Fruit fly (Drosophila melanogaster) whole organism, embryonic: ENCODE data around the gene Trs23.
A peak's percentile ranks its signal among the peaks of the same experiment; 100 is the strongest.

ENCODE experiments used
- Awh ChIP-seq: fragments of 200-800 bp; sonication (Bioruptor generic); IDR thresholded peaks from 2 replicates; pipeline ENCODE4, ENCODE4 v1.3.6; 2022; ENCODE audit warnings: missing biosample characterization, missing genetic modification characterization
- BEAF-32 ChIP-seq: fragments of 200-800 bp; sonication (Bioruptor generic); optimal IDR thresholded peaks from 3 replicates; lab custom pipeline; 2017; ENCODE audit warnings: missing biosample characterization, missing genetic modification characterization, mild to moderate bottlenecking, moderate library complexity, missing genetic modification reagents
- Blimp-1 ChIP-seq: fragments of 200-800 bp; sonication (Bioruptor generic); optimal IDR thresholded peaks from 3 replicates; lab custom pipeline; 2018; ENCODE audit warnings: missing biosample characterization, missing genetic modification characterization, mild to moderate bottlenecking, moderate library complexity, missing genetic modification reagents
- Bteb2 ChIP-seq: fragments of 200-800 bp; sonication (Bioruptor generic); optimal IDR thresholded peaks from 2 replicates; lab custom pipeline; 2016; ENCODE audit warnings: missing biosample characterization, missing genetic modification characterization
- CG10462 ChIP-seq: fragments of 200-800 bp; sonication (Bioruptor generic); optimal IDR thresholded peaks from 2 replicates; lab custom pipeline; 2016; ENCODE audit warnings: missing biosample characterization, missing genetic modification characterization
- CG11504 ChIP-seq: fragments of 200-800 bp; sonication (Bioruptor generic); optimal IDR thresholded peaks from 3 replicates; lab custom pipeline; 2019; ENCODE audit warnings: missing biosample characterization, mild to moderate bottlenecking, missing genetic modification characterization, moderate library complexity
- CG12236 ChIP-seq: fragments of 200-800 bp; sonication (Bioruptor generic); optimal IDR thresholded peaks from 2 replicates; lab custom pipeline; 2016; ENCODE audit warnings: missing biosample characterization, missing genetic modification characterization
- CG13296 ChIP-seq: fragments of 200-800 bp; sonication (Bioruptor generic); optimal IDR thresholded peaks from 3 replicates; lab custom pipeline; 2018; ENCODE audit warnings: missing biosample characterization, mild to moderate bottlenecking, missing genetic modification characterization
- CG13894 ChIP-seq: fragments of 200-800 bp; sonication (Bioruptor generic); optimal IDR thresholded peaks from 3 replicates; lab custom pipeline; 2018; ENCODE audit warnings: missing biosample characterization, mild to moderate bottlenecking, missing genetic modification characterization, moderate library complexity
- CG16815 ChIP-seq: fragments of 200-800 bp; sonication (Bioruptor generic); optimal IDR thresholded peaks from 3 replicates; lab custom pipeline; 2017; ENCODE audit warnings: missing biosample characterization, mild to moderate bottlenecking, missing genetic modification characterization
- CG30431 ChIP-seq: fragments of 200-800 bp; sonication (Bioruptor generic); optimal IDR thresholded peaks from 2 replicates; lab custom pipeline; 2017; ENCODE audit warnings: missing biosample characterization, missing genetic modification characterization
- CG3407 ChIP-seq: fragments of 200-800 bp; sonication (Bioruptor generic); optimal IDR thresholded peaks from 2 replicates; lab custom pipeline; 2018; ENCODE audit warnings: missing biosample characterization, mild to moderate bottlenecking, missing genetic modification characterization
- CG34422 ChIP-seq: fragments of 200-800 bp; sonication (Bioruptor generic); IDR thresholded peaks from 3 replicates; pipeline ENCODE4 v1.3.6; 2022; ENCODE audit warnings: missing biosample characterization, missing genetic modification characterization
- CG42726 ChIP-seq: fragments of 200-800 bp; sonication (Bioruptor generic); IDR thresholded peaks from 2 replicates; pipeline ENCODE4 v1.3.6; 2022; ENCODE audit warnings: missing biosample characterization, missing genetic modification characterization; ENCODE audit not compliant: partially characterized antibody
- CG4360 ChIP-seq: fragments of 200-800 bp; sonication (Bioruptor generic); IDR thresholded peaks from 2 replicates; pipeline ENCODE4 v1.3.6; 2022; ENCODE audit warnings: missing biosample characterization, missing genetic modification characterization
- CG6272 ChIP-seq: fragments of 200-800 bp; sonication (Bioruptor generic); IDR thresholded peaks from 2 replicates; pipeline ENCODE4 v1.3.6; 2022; ENCODE audit warnings: missing biosample characterization, missing genetic modification characterization
- CG7745 ChIP-seq: fragments of 200-800 bp; sonication (Bioruptor generic); optimal IDR thresholded peaks from 2 replicates; lab custom pipeline; 2018; ENCODE audit warnings: missing biosample characterization, mild to moderate bottlenecking, missing genetic modification characterization, moderate library complexity
- CG7786 ChIP-seq: fragments of 200-800 bp; sonication (Bioruptor generic); optimal IDR thresholded peaks from 2 replicates; lab custom pipeline; 2016; ENCODE audit warnings: missing biosample characterization, missing genetic modification characterization
- CG7928 ChIP-seq: fragments of 200-800 bp; sonication (Bioruptor generic); optimal IDR thresholded peaks from 2 replicates; lab custom pipeline; 2017; ENCODE audit warnings: missing biosample characterization, mild to moderate bottlenecking, missing genetic modification characterization
- CrebB ChIP-seq: fragments of 200-800 bp; sonication (Bioruptor generic); optimal IDR thresholded peaks from 3 replicates; lab custom pipeline; 2018; ENCODE audit warnings: missing biosample characterization, mild to moderate bottlenecking, missing genetic modification characterization
- D19B ChIP-seq: fragments of 200-800 bp; sonication (Bioruptor generic); optimal IDR thresholded peaks from 2 replicates; lab custom pipeline; 2017; ENCODE audit warnings: missing biosample characterization, mild to moderate bottlenecking, missing genetic modification characterization
- Dfd ChIP-seq, 2 experiments: fragments of >200 bp; optimal IDR thresholded peaks; 2 replicates each; lab custom pipeline; 2017; ENCODE audit warnings: missing biosample characterization in 2 of 2, missing genetic modification characterization in 2 of 2
- Dref ChIP-seq: fragments of 200-800 bp; sonication (Bioruptor generic); IDR thresholded peaks from 2 replicates; pipeline ENCODE4 v1.3.6; 2022; ENCODE audit warnings: missing biosample characterization, missing genetic modification characterization
- ERR ChIP-seq: fragments of 200-800 bp; sonication (Bioruptor generic); optimal IDR thresholded peaks from 2 replicates; lab custom pipeline; 2016; ENCODE audit warnings: missing biosample characterization, missing genetic modification characterization
- HHEX ChIP-seq: fragments of 200-800 bp; sonication (Bioruptor generic); optimal IDR thresholded peaks from 3 replicates; lab custom pipeline; 2017; ENCODE audit warnings: missing biosample characterization, mild to moderate bottlenecking, missing genetic modification characterization, missing genetic modification reagents
- MBD-R2 ChIP-seq: fragments of 200-800 bp; sonication (Bioruptor generic); IDR thresholded peaks from 2 replicates; pipeline ENCODE4 v1.3.6; 2022; ENCODE audit warnings: missing biosample characterization, missing genetic modification characterization
- Mes4 ChIP-seq: fragments of 200-800 bp; sonication (Bioruptor generic); optimal IDR thresholded peaks from 2 replicates; lab custom pipeline; 2016; ENCODE audit warnings: missing biosample characterization, missing genetic modification characterization
- Opbp ChIP-seq: fragments of 200-800 bp; sonication (Bioruptor generic); IDR thresholded peaks from 3 replicates; pipeline ENCODE4 v1.3.6; 2022; ENCODE audit warnings: missing biosample characterization, missing genetic modification characterization; ENCODE audit not compliant: partially characterized antibody
- Poxn ChIP-seq: fragments of 200-800 bp; sonication (Bioruptor generic); IDR thresholded peaks from 2 replicates; pipeline ENCODE4 v1.3.6; 2022; ENCODE audit warnings: missing biosample characterization, missing genetic modification characterization
- Taf1 ChIP-seq: fragments of 200-800 bp; sonication (Bioruptor generic); IDR thresholded peaks from 2 replicates; pipeline ENCODE4 v1.3.6; 2022; ENCODE audit warnings: missing biosample characterization, missing genetic modification characterization
- amos ChIP-seq: fragments of 200-800 bp; sonication (Bioruptor generic); IDR thresholded peaks from 2 replicates; pipeline ENCODE4 v1.3.6; 2022; ENCODE audit warnings: missing biosample characterization, missing genetic modification characterization; ENCODE audit not compliant: partially characterized antibody
- aop ChIP-seq: fragments of 200-800 bp; sonication (Bioruptor generic); IDR thresholded peaks from 2 replicates; pipeline ENCODE4 v1.3.6; 2022; ENCODE audit warnings: missing biosample characterization, missing genetic modification characterization
- bowl ChIP-seq: fragments of 200-800 bp; sonication (Bioruptor generic); IDR thresholded peaks from 2 replicates; pipeline ENCODE4 v1.3.6; 2022; ENCODE audit warnings: missing biosample characterization, missing genetic modification characterization
- cas ChIP-seq: fragments of 200-800 bp; sonication (Bioruptor generic); IDR thresholded peaks from 2 replicates; pipeline ENCODE4 v1.3.6; 2022; ENCODE audit warnings: missing biosample characterization, missing genetic modification characterization
- danr ChIP-seq: fragments of 200-800 bp; sonication (Bioruptor generic); IDR thresholded peaks from 2 replicates; pipeline ENCODE4 v1.3.6; 2022; ENCODE audit warnings: missing biosample characterization, missing genetic modification characterization
- dati ChIP-seq: fragments of 200-800 bp; sonication (Bioruptor generic); IDR thresholded peaks from 2 replicates; pipeline ENCODE4 v1.3.6; 2022; ENCODE audit warnings: missing biosample characterization, missing genetic modification characterization
- dm ChIP-seq: fragments of 200-800 bp; sonication (Bioruptor generic); optimal IDR thresholded peaks from 3 replicates; lab custom pipeline; 2016; ENCODE audit warnings: missing biosample characterization, missing genetic modification characterization
- dmrt11E ChIP-seq: fragments of 200-800 bp; sonication (Bioruptor generic); optimal IDR thresholded peaks from 3 replicates; lab custom pipeline; 2018; ENCODE audit warnings: missing biosample characterization, mild to moderate bottlenecking, missing genetic modification characterization, moderate library complexity
- hth ChIP-seq: fragments of >200 bp; optimal IDR thresholded peaks from 2 replicates; lab custom pipeline; 2017; ENCODE audit warnings: inconsistent platforms
- inv ChIP-seq: fragments of 200-800 bp; sonication (Bioruptor generic); IDR thresholded peaks from 2 replicates; pipeline ENCODE4 v1.3.6; 2022; ENCODE audit warnings: missing biosample characterization, missing genetic modification characterization; ENCODE audit not compliant: partially characterized antibody
- kah ChIP-seq: fragments of 200-800 bp; sonication (Bioruptor generic); optimal IDR thresholded peaks from 2 replicates; lab custom pipeline; 2018; ENCODE audit warnings: missing biosample characterization, mild to moderate bottlenecking, missing genetic modification characterization
- lbe ChIP-seq: fragments of 200-800 bp; sonication (Bioruptor generic); optimal IDR thresholded peaks from 2 replicates; lab custom pipeline; 2016; ENCODE audit warnings: missing biosample characterization, mild to moderate bottlenecking, missing genetic modification characterization
- odd ChIP-seq: fragments of 200-800 bp; sonication (Bioruptor generic); optimal IDR thresholded peaks from 2 replicates; lab custom pipeline; 2017; ENCODE audit warnings: missing biosample characterization, mild to moderate bottlenecking, missing genetic modification characterization
- sob ChIP-seq: fragments of 200-800 bp; sonication (Bioruptor generic); IDR thresholded peaks from 2 replicates; pipeline ENCODE4 v1.3.6; 2022; ENCODE audit warnings: missing biosample characterization, missing genetic modification characterization
- sqz ChIP-seq: fragments of 200-800 bp; sonication (Bioruptor generic); optimal IDR thresholded peaks from 3 replicates; lab custom pipeline; 2018; ENCODE audit warnings: missing biosample characterization, mild to moderate bottlenecking, missing genetic modification characterization
- tna ChIP-seq: fragments of 200-800 bp; sonication (Bioruptor generic); IDR thresholded peaks from 2 replicates; pipeline ENCODE4 v1.3.6; 2022; ENCODE audit warnings: missing biosample characterization, missing genetic modification characterization; ENCODE audit not compliant: partially characterized antibody
- unpg ChIP-seq: fragments of 200-800 bp; sonication (Bioruptor generic); optimal IDR thresholded peaks from 3 replicates; lab custom pipeline; 2018; ENCODE audit warnings: missing biosample characterization, mild to moderate bottlenecking, missing genetic modification characterization, moderate library complexity
- zen ChIP-seq: fragments of 200-800 bp; sonication (Bioruptor generic); optimal IDR thresholded peaks from 3 replicates; lab custom pipeline; 2018; ENCODE audit warnings: missing biosample characterization, mild to moderate bottlenecking, missing genetic modification characterization, moderate library complexity
- zf30C ChIP-seq: fragments of 200-800 bp; sonication (Bioruptor generic); optimal IDR thresholded peaks from 3 replicates; lab custom pipeline; 2018; ENCODE audit warnings: missing biosample characterization, mild to moderate bottlenecking, missing genetic modification characterization
- zfh2 ChIP-seq: fragments of 200-800 bp; sonication (Bioruptor generic); optimal IDR thresholded peaks from 2 replicates; lab custom pipeline; 2016; ENCODE audit warnings: missing biosample characterization, missing genetic modification characterization

Gene Trs23

DNA sequence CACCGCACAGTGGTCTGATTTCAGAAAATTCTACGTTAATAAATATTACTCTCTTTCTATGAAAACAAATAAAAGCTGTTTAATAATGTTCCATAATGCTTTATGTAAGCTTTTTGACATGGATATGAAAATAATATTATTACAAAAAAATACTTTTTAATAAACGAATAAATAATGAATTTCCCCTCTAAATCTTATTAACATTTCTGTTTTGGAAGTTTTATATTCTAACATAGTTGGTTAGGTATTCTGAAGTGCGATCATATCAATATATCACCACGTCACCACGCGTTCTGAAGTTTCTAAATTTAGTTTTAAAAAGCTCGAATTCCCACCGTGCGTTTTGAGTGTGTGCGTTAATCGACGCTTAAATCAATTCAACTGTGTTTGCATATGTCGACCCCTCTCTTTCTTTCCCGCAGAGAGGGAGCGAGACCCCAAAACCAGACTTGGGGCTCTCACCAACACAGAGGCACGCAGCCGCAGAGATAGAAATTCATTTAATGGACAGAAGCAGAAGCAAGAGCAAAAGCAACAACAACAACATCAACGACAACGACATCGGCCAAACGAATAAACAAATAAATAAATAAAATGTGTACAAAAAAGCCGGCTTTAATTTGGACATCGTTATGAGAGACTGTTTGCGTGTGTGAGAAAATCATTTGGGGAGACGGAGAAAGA, 5.4 kb downstream of the Trs23 start (continued):
- TF ChIP-seq zfh2 (GFP tag; lab: Kevin White, UChicago): peak; percentile 24
- peak; percentile 84 for TF ChIP-seq CG4360
- TF ChIP-seq dmrt11E (tag; lab: Kevin White, UChicago): peak; percentile 83
- peak; percentile 0 for TF ChIP-seq CG7745 (tag; lab: Kevin White, UChicago)
- TF ChIP-seq zen: peak; percentile 55
- TF ChIP-seq CG7786: peak; percentile 26
- no peak for TF ChIP-seq zf30C (GFP tag; lab: Kevin White, UChicago)
- no peak for TF ChIP-seq cas (GFP tag; lab: Robert Waterston, UW)
- TF ChIP-seq lbe (GFP tag; lab: Kevin White, UChicago): peak; percentile 73
- TF ChIP-seq unpg (GFP tag; lab: Kevin White, UChicago): peak; percentile 82
- peak; percentile 56 for TF ChIP-seq Mes4 (GFP tag; lab: Kevin White, UChicago)
- TF ChIP-seq CG16815 (GFP tag; lab: Kevin White, UChicago): peak; percentile 78
- peak; percentile 54 for TF ChIP-seq Bteb2
- peak; percentile 14 for TF ChIP-seq ERR (GFP tag; lab: Kevin White, UChicago)
- TF ChIP-seq danr (GFP tag; lab: Robert Waterston, UW): peak; percentile 29; the same call in 1 of the 2 replicates
- no peak for TF ChIP-seq Poxn
- TF ChIP-seq CG11504 (tag; lab: Kevin White, UChicago): peak; percentile 93
- TF ChIP-seq bowl (GFP tag; lab: Robert Waterston, UW): no peak
- TF ChIP-seq CG6272: peak; percentile 32; the same call in 1 of the 2 replicates
- TF ChIP-seq D19B: peak; percentile 89
- no peak for TF ChIP-seq dm
- TF ChIP-seq Opbp (GFP tag; lab: Robert Waterston, UW): no peak
- peak; percentile 52 for TF ChIP-seq CG13894
- peak; percentile 66 for TF ChIP-seq CG7928 (GFP tag; lab: Kevin White, UChicago)
- peak; percentile 65 for TF ChIP-seq sob
- peak; percentile 3 for TF ChIP-seq CG12236 (GFP tag; lab: Kevin White, UChicago)
- peak; percentile 76 for TF ChIP-seq sqz (GFP tag; lab: Kevin White, UChicago)
- no peak; the same call in 1 of the 2 replicates for TF ChIP-seq Taf1 (GFP tag; lab: Robert Waterston, UW)
- TF ChIP-seq dati: no peak
- 0 out of 2 replicates have a peak, but pooled peaks have one; percentile 6 for TF ChIP-seq Awh (GFP tag; lab: Robert Waterston, UW)
- TF ChIP-seq CrebB (tag; lab: Kevin White, UChicago): peak; percentile 70
- TF ChIP-seq hth (lab: Kevin White, UChicago): no peak
- TF ChIP-seq aop: no peak
- no peak for TF ChIP-seq inv (GFP tag; lab: Robert Waterston, UW)
- TF ChIP-seq kah (GFP tag; lab: Kevin White, UChicago): peak; percentile 82
- no peak for TF ChIP-seq BEAF-32 (GFP tag; lab: Kevin White, UChicago)
- TF ChIP-seq CG42726 (GFP tag; lab: Robert Waterston, UW): no peak
- peak; percentile 91 for TF ChIP-seq CG13296 (GFP tag; lab: Kevin White, UChicago)
- peak; percentile 87 for TF ChIP-seq Blimp-1
- TF ChIP-seq MBD-R2: peak; percentile 44; the same call in 1 of the 2 replicates
- TF ChIP-seq Dfd (GFP tag; optimal IDR thresholded peaks at IDR 0.05; lab: Kevin White, UChicago): no peak
- no peak for TF ChIP-seq tna (GFP tag; lab: Robert Waterston, UW)
- TF ChIP-seq CG30431 (GFP tag; lab: Kevin White, UChicago): peak; percentile 69
- TF ChIP-seq CG10462 (GFP tag; lab: Kevin White, UChicago): peak; percentile 59
- TF ChIP-seq HHEX (GFP tag; lab: Kevin White, UChicago): peak; percentile 84
- no peak for TF ChIP-seq amos
- peak; percentile 57 for TF ChIP-seq CG34422 (GFP tag; lab: Robert Waterston, UW)
- peak; percentile 87 for TF ChIP-seq odd (GFP tag; lab: Kevin White, UChicago)
- peak; percentile 85 for TF ChIP-seq CG3407 (GFP tag; lab: Kevin White, UChicago)
- TF ChIP-seq Dref (GFP tag; lab: Robert Waterston, UW): no peak
